Fruit fly (Drosophila melanogaster) whole organism, pupa: ENCODE measurements around the gene CG14659.

Experiments used
- CG15710 ChIP-seq: fragments of 200-800 bp; sonication (Bioruptor generic); optimal IDR thresholded peaks from 2 replicates; lab custom pipeline; 2018; ENCODE audit warnings: missing biosample characterization, mild to moderate bottlenecking, missing genetic modification characterization, moderate library complexity
- CG17806 ChIP-seq: fragments of 200-800 bp; sonication (Bioruptor generic); optimal IDR thresholded peaks from 2 replicates; lab custom pipeline; 2018; ENCODE audit warnings: missing biosample characterization, mild to moderate bottlenecking, missing genetic modification characterization, moderate library complexity
- CG32121 ChIP-seq: fragments of 200-800 bp; sonication (Bioruptor generic); IDR thresholded peaks from 2 replicates; pipeline ENCODE4 v1.3.6; 2022; ENCODE audit warnings: missing biosample characterization, missing genetic modification characterization
- CG34367 ChIP-seq: fragments of 200-800 bp; sonication (Bioruptor generic); optimal IDR thresholded peaks from 2 replicates; lab custom pipeline; 2018; ENCODE audit warnings: missing biosample characterization, mild to moderate bottlenecking, missing genetic modification characterization
- CG4496 ChIP-seq: fragments of 200-800 bp; sonication (Bioruptor generic); IDR thresholded peaks from 3 replicates; pipeline ENCODE4 v1.3.6; 2022; ENCODE audit warnings: missing biosample characterization, missing genetic modification characterization
- CG8159 ChIP-seq: fragments of 200-800 bp; sonication (Bioruptor generic); optimal IDR thresholded peaks from 3 replicates; lab custom pipeline; 2018; ENCODE audit warnings: missing biosample characterization, mild to moderate bottlenecking, missing genetic modification characterization, moderate library complexity
- CG9948 ChIP-seq: fragments of 200-800 bp; sonication (Bioruptor generic); optimal IDR thresholded peaks from 2 replicates; lab custom pipeline; 2018; ENCODE audit warnings: missing biosample characterization, mild to moderate bottlenecking, missing genetic modification characterization, moderate library complexity
- D1 ChIP-seq: fragments of 200-800 bp; sonication (Bioruptor generic); optimal IDR thresholded peaks from 2 replicates; lab custom pipeline; 2018; ENCODE audit warnings: missing biosample characterization, mild to moderate bottlenecking, missing genetic modification characterization, moderate library complexity
- Pif1A ChIP-seq: fragments of 200-800 bp; sonication (Bioruptor generic); optimal IDR thresholded peaks from 3 replicates; lab custom pipeline; 2016; ENCODE audit warnings: missing biosample characterization, missing genetic modification characterization
- Pif1B ChIP-seq: fragments of 200-800 bp; sonication (Bioruptor generic); optimal IDR thresholded peaks from 3 replicates; lab custom pipeline; 2016; ENCODE audit warnings: missing biosample characterization, missing genetic modification characterization
- Snoo ChIP-seq: fragments of 200-800 bp; sonication (Bioruptor generic); optimal IDR thresholded peaks from 3 replicates; lab custom pipeline; 2017; ENCODE audit warnings: missing biosample characterization, mild to moderate bottlenecking, missing genetic modification characterization, inconsistent platforms
- gl ChIP-seq: fragments of 200-800 bp; sonication (Bioruptor generic); optimal IDR thresholded peaks from 2 replicates; lab custom pipeline; 2018; ENCODE audit warnings: missing biosample characterization, mild to moderate bottlenecking, missing genetic modification characterization

The CG14659 gene

DNA sequence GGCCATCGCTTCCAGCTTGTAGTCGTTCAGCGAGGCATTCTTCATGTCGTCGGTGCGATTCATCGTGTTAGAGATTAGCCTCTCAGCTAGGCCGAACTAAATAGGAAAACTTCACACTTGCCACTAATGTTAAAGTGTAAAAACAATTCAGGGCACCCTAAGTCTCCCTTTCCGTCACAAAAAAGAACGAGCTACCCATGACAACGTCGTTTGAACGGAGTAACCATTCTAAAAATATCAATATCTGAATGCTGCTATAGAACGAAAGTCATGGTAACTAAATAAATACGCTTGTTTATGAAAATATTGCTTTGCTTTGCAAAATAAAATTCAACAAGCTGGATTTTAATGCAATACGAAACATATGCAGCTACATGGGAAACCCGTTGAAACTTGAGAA lies 46.5 kb downstream of the CG14659 start, which contains the start of gene Ccdc39:
Gene Ccdc39 (minus strand): TSS at position 101 of the 400 bp plus-strand sequence.
- TF ChIP-seq gl, result no peak
- no peak for TF ChIP-seq Pif1B (GFP tag; lab: Kevin White, UChicago)
- no peak for TF ChIP-seq Snoo
- TF ChIP-seq CG17806 (tag; lab: Kevin White, UChicago), result no peak
- no peak for TF ChIP-seq CG32121 (GFP tag; lab: Robert Waterston, UW)
- no peak for TF ChIP-seq CG9948
- no peak for TF ChIP-seq CG34367 (tag; lab: Kevin White, UChicago)
- TF ChIP-seq Pif1A, result no peak
- TF ChIP-seq CG15710, result no peak
- TF ChIP-seq CG4496 (GFP tag; lab: Robert Waterston, UW), result no peak
- no peak for TF ChIP-seq CG8159 (tag; lab: Kevin White, UChicago)
- TF ChIP-seq D1 (tag; lab: Kevin White, UChicago), result no peak
